Worm (Caenorhabditis elegans): ENCODE measurements around the gene rps-1.

The rps-1 gene

DNA sequence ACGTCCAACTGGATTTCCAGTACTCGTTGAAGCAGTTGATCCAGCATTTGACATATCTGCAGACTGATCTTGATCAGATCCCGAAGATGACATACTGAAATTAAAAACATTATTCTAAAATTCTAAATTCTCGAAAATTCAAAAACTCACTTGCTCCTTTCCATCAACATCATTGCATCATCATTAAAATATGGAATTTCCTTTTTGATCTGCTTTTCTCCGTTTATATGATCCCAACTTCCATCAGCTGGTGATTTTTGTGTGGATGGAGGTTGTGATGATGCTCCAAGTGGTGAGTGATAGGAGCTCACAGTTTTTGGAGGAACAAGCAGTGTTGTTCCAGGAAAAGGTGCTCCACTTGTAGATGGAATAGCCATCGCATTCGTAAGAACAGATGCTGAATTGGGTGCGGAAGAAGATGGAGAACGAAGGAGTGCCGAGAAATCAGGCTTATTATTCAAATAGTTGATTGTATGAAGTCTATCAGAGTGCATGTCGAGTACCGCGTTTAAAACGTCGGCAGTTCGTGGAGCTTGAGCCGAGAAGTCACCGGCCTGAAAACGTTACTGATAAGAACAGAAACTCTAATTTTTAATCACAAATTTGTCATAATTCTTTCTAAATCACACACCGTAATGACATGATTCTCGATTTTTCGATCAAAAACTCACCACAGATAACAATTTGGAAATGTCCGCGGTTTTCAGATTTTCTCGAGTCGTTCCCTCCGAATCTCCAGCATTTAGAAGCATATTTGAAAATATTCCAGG lies 17.5 kb downstream of the rps-1 start:
- TF ChIP-seq D1046.2 (GFP tag; IDR thresholded peaks at IDR 0.05) (no peak), set-16 (GFP tag; IDR thresholded peaks at IDR 0.05) (no peak), lin-15B (tag; optimal IDR thresholded peaks at IDR 0.05) (no peak), nhr-25 (tag; optimal IDR thresholded peaks at IDR 0.05; ENCODE audit: borderline replicate concordance, insufficient read depth) (no peak), F26F4.8 (GFP tag; conservative IDR thresholded peaks at IDR 0.05) (no peak), nhr-76 (tag; optimal IDR thresholded peaks at IDR 0.05) (no peak), dmd-6 (GFP tag; IDR thresholded peaks at IDR 0.05) (peak; percentile 68), ceh-28 (tag; optimal IDR thresholded peaks at IDR 0.05) (no peak), egl-27 (tag; optimal IDR thresholded peaks at IDR 0.05) (no peak), unc-39 (tag; optimal IDR thresholded peaks at IDR 0.05) (no peak), Y75B8A.6 (GFP tag; IDR thresholded peaks at IDR 0.05) (no peak), snpc-1.2 (GFP tag; IDR thresholded peaks at IDR 0.05) (no peak), dve-1 (tag; optimal IDR thresholded peaks at IDR 0.05; ENCODE audit: insufficient read depth) (peak; percentile 37), hlh-30 (tag; optimal IDR thresholded peaks at IDR 0.05; ENCODE audit: insufficient read depth) (peak; percentile 8), ceh-32 (tag; optimal IDR thresholded peaks at IDR 0.05; ENCODE audit: poor library complexity) (no peak), nhr-77 (tag; optimal IDR thresholded peaks at IDR 0.05) (peak; percentile 41), attf-4 (tag; optimal IDR thresholded peaks at IDR 0.05) (no peak), zip-2 (tag; optimal IDR thresholded peaks at IDR 0.05) (no peak), ceh-44 (GFP tag; IDR thresholded peaks at IDR 0.05) (no peak), nhr-48 (tag; optimal IDR thresholded peaks at IDR 0.05) (peak; percentile 4), R02D3.7 (tag; optimal IDR thresholded peaks at IDR 0.05) (no peak), ama-1 (optimal IDR thresholded peaks at IDR 0.05) (no peak), Y105C5A.15 (GFP tag; IDR thresholded peaks at IDR 0.05) (no peak), jun-1 (tag; optimal IDR thresholded peaks at IDR 0.05) (no peak), daf-16 (GFP tag; optimal IDR thresholded peaks at IDR 0.05) (no peak), daf-16 (tag; optimal IDR thresholded peaks at IDR 0.05) (peak; percentile 39), pqm-1 (tag; optimal IDR thresholded peaks at IDR 0.05) (peak; percentile 33), mep-1 (tag; optimal IDR thresholded peaks at IDR 0.05) (peak; percentile 1), hlh-11 (tag; optimal IDR thresholded peaks at IDR 0.05) (peak; percentile 50), nhr-28 (tag; optimal IDR thresholded peaks at IDR 0.05) (peak; percentile 52), F37D6.2 (tag; optimal IDR thresholded peaks at IDR 0.05) (no peak)

DNA sequence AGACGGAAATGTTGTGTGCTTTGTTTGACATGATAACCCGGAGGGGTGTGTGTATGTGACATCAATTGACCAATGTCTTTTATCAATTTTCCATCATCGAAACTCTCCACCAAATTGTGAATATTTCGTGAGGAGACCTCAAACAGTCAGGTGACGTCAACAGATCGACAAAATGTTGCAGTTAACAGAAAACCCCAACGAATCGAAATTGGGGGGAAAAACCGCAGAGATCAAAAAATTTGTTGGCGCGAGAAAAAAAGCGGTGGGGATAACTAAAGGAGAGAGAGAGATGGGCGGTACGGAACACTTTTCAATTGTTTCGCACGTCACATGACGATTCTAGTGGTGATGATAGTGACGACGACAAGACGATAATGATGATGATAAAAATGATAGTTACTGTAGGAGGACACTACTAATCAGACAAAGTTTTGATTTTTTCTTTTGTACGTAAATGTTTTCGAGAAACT lies 18.9 kb downstream of the rps-1 start:
- TF ChIP-seq mep-1 (tag; optimal IDR thresholded peaks at IDR 0.05) (peak; percentile 67), daf-16 (GFP tag; optimal IDR thresholded peaks at IDR 0.05) (no peak), daf-16 (tag; optimal IDR thresholded peaks at IDR 0.05) (peak; percentile 67), dmd-9 (GFP tag; IDR thresholded peaks at IDR 0.05) (no peak), mxl-3 (GFP tag; optimal IDR thresholded peaks at IDR 0.05) (peak; percentile 77), nhr-77 (tag; optimal IDR thresholded peaks at IDR 0.05) (peak; percentile 59), pqm-1 (tag; optimal IDR thresholded peaks at IDR 0.05) (peak; percentile 58), mdl-1 (tag; optimal IDR thresholded peaks at IDR 0.05) (peak; percentile 3 to 78), ceh-32 (tag; optimal IDR thresholded peaks at IDR 0.05; ENCODE audit: poor library complexity) (no peak), nhr-28 (tag; optimal IDR thresholded peaks at IDR 0.05) (peak; percentile 79), zip-2 (tag; optimal IDR thresholded peaks at IDR 0.05) (peak; percentile 22), nhr-48 (tag; optimal IDR thresholded peaks at IDR 0.05) (peak; percentile 77), dpl-1 (GFP tag; optimal IDR thresholded peaks at IDR 0.05) (peak; percentile 37), tra-1 (GFP tag; IDR thresholded peaks at IDR 0.05) (peak; percentile 47; the same call in 1 of the 2 replicates), nhr-6 (tag; optimal IDR thresholded peaks at IDR 0.05) (no peak), ztf-7 (tag; optimal IDR thresholded peaks at IDR 0.05) (no peak), tag-97 (GFP tag; IDR thresholded peaks at IDR 0.05) (no peak), dmd-8 (GFP tag; IDR thresholded peaks at IDR 0.05) (no peak), dve-1 (tag; optimal IDR thresholded peaks at IDR 0.05; ENCODE audit: insufficient read depth) (peak; percentile 88), php-3 (GFP tag; IDR thresholded peaks at IDR 0.05) (no peak), hlh-11 (tag; optimal IDR thresholded peaks at IDR 0.05) (peak; percentile 90), rbr-2 (tag; optimal IDR thresholded peaks at IDR 0.05) (peak; percentile 16), T20F7.1 (GFP tag; optimal IDR thresholded peaks at IDR 0.05) (peak; percentile 1), spr-3 (GFP tag; optimal IDR thresholded peaks at IDR 0.05) (no peak), nhr-102 (tag; optimal IDR thresholded peaks at IDR 0.05) (peak; percentile 37), aha-1 (tag) (peak; percentile 92), Y105C5A.15 (GFP tag; IDR thresholded peaks at IDR 0.05) (0 out of 2 replicates have a peak, but pooled peaks have one; percentile 39), cey-2 (tag; optimal IDR thresholded peaks at IDR 0.05; ENCODE audit: borderline replicate concordance, insufficient read depth) (peak; percentile 78), lsy-2 (tag; optimal IDR thresholded peaks at IDR 0.05) (peak in 1 of 2 experiments; percentile 73), dmd-6 (GFP tag; IDR thresholded peaks at IDR 0.05) (peak; percentile 82)

All from whole organism, L4 larva.